Fruit fly (Drosophila melanogaster): ENCODE data around the gene CREG.

CREG gene

DNA sequence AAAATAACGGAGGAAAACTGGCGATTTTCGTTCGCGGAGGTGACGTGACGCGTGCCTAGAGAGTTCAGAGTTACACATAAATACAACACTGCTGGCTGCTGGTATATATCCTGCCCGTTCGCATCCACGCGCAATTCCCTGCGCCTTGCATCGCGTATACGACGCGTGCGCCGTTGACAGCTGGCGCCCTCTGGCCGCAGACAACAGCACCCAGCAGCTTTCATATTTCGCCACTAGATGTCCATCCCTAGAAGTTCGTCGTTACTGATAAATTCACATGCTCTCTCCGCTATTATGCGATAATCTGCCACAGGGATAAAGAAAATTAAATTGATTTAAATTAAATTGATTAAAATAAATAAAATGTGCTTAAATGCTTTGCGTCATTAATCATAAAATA, 8.0 kb upstream of the CREG start, which contains the start of gene Sur-8 (continued):
- TF ChIP-seq CG6813 (GFP tag; optimal IDR thresholded peaks at IDR 0.05) (peak; percentile 1), schlank (tag; optimal IDR thresholded peaks at IDR 0.05) (no peak), jigr1 (GFP tag; IDR thresholded peaks at IDR 0.05) (no peak), Sox102F (GFP tag; optimal IDR thresholded peaks at IDR 0.05) (peak; percentile 68), dm (GFP tag; optimal IDR thresholded peaks at IDR 0.05) (peak; percentile 31), vfl (GFP tag; optimal IDR thresholded peaks at IDR 0.05) (no peak), Dek (tag; optimal IDR thresholded peaks at IDR 0.05) (peak; percentile 34), CG11560 (tag; IDR thresholded peaks at IDR 0.05) (0 out of 3 replicates have a peak, but pooled peaks have one; percentile 39), dmrt99B (tag; optimal IDR thresholded peaks at IDR 0.05) (peak; percentile 55), CG9609 (GFP tag; optimal IDR thresholded peaks at IDR 0.05) (peak; percentile 51), Oli (tag; optimal IDR thresholded peaks at IDR 0.05) (peak; percentile 28), scrt (GFP tag; optimal IDR thresholded peaks at IDR 0.05) (peak; percentile 24), Ptx1 (GFP tag; IDR thresholded peaks at IDR 0.05) (peak; percentile 81), Nf-YC (tag; optimal IDR thresholded peaks at IDR 0.05) (peak; percentile 50), HLH4C (GFP tag; IDR thresholded peaks at IDR 0.05; ENCODE audit: partially characterized antibody) (0 out of 3 replicates have a peak, but pooled peaks have one; percentile 28), CG11456 (GFP tag; IDR thresholded peaks at IDR 0.05) (peak; percentile 96), Awh (GFP tag; IDR thresholded peaks at IDR 0.05) (no peak), fd96Cb (tag; optimal IDR thresholded peaks at IDR 0.05) (peak; percentile 1), fd64A (GFP tag; optimal IDR thresholded peaks at IDR 0.05) (peak; percentile 52), Mes4 (GFP tag; optimal IDR thresholded peaks at IDR 0.05) (peak; percentile 36), pfk (GFP tag; optimal IDR thresholded peaks at IDR 0.05) (no peak), sob (GFP tag; IDR thresholded peaks at IDR 0.05) (peak; percentile 67), hkb (optimal IDR thresholded peaks at IDR 0.05) (no peak), hkb (GFP tag; IDR thresholded peaks at IDR 0.05) (peak; percentile 56; the same call in 1 of the 2 replicates), Sry-δ (GFP tag; optimal IDR thresholded peaks at IDR 0.05) (peak; percentile 23), CG4617 (GFP tag; optimal IDR thresholded peaks at IDR 0.05; ENCODE audit: borderline replicate concordance) (peak; percentile 32), CG34376 (GFP tag; optimal IDR thresholded peaks at IDR 0.05) (peak; percentile 39), Nf-YB (GFP tag; optimal IDR thresholded peaks at IDR 0.05) (no peak), CG9876 (GFP tag; optimal IDR thresholded peaks at IDR 0.05) (peak; percentile 60), bigmax (GFP tag; optimal IDR thresholded peaks at IDR 0.05) (no peak), CG1603 (tag; optimal IDR thresholded peaks at IDR 0.05) (peak; percentile 73), CG31441 (GFP tag; IDR thresholded peaks at IDR 0.05) (peak; percentile 20; the same call in 1 of the 2 replicates), CG17328 (GFP tag; IDR thresholded peaks at IDR 0.05) (peak; percentile 70), sima (GFP tag; optimal IDR thresholded peaks at IDR 0.05) (no peak), fu2 (GFP tag; optimal IDR thresholded peaks at IDR 0.05) (peak; percentile 27), NC2α (GFP tag; optimal IDR thresholded peaks at IDR 0.05) (peak; percentile 42), nom (GFP tag; optimal IDR thresholded peaks at IDR 0.05) (no peak), CG6254 (GFP tag; optimal IDR thresholded peaks at IDR 0.05) (no peak), E2f1 (GFP tag; IDR thresholded peaks at IDR 0.05) (peak; percentile 68), Side (GFP tag; optimal IDR thresholded peaks at IDR 0.05) (peak; percentile 2), stc (GFP tag; IDR thresholded peaks at IDR 0.05) (peak; percentile 39; the same call in 1 of the 2 replicates), onecut (GFP tag; IDR thresholded peaks at IDR 0.05) (peak; percentile 73), crc (GFP tag; optimal IDR thresholded peaks at IDR 0.05) (peak; percentile 5), CG5245 (GFP tag; optimal IDR thresholded peaks at IDR 0.05) (peak; percentile 79), Aef1 (GFP tag; IDR thresholded peaks at IDR 0.05) (peak; percentile 50; the same call in 1 of the 3 replicates), CG6791 (GFP tag; IDR thresholded peaks at IDR 0.05; ENCODE audit: partially characterized antibody) (0 out of 3 replicates have a peak, but pooled peaks have one; percentile 29), CG4730 (GFP tag; IDR thresholded peaks at IDR 0.05) (peak; percentile 71), B-H2 (GFP tag; optimal IDR thresholded peaks at IDR 0.05) (peak; percentile 30), CG17802 (tag; optimal IDR thresholded peaks at IDR 0.05) (no peak), jumu (GFP tag; optimal IDR thresholded peaks at IDR 0.05) (peak; percentile 27), Gug (GFP tag; IDR thresholded peaks at IDR 0.05) (peak; percentile 62; the same call in 2 of the 4 replicates)
